Fruit fly (Drosophila melanogaster) whole organism, prepupa: ENCODE measurements around the gene CG31855.

Experiments used
- Blimp-1 ChIP-seq: fragments of 200-800 bp; sonication (Bioruptor generic); optimal IDR thresholded peaks from 3 replicates; lab custom pipeline; 2017; ENCODE audit warnings: missing biosample characterization, missing genetic modification characterization, mild to moderate bottlenecking, moderate library complexity, missing genetic modification reagents
- CG10631 ChIP-seq: fragments of 200-800 bp; sonication (Bioruptor generic); optimal IDR thresholded peaks from 2 replicates; lab custom pipeline; 2016; ENCODE audit warnings: missing biosample characterization, missing genetic modification characterization
- CG10669 ChIP-seq: fragments of 200-800 bp; sonication (Bioruptor generic); optimal IDR thresholded peaks from 3 replicates; lab custom pipeline; 2018; ENCODE audit warnings: missing biosample characterization, mild to moderate bottlenecking, missing genetic modification characterization, moderate library complexity
- CG11294 ChIP-seq: fragments of 200-800 bp; sonication (Bioruptor generic); IDR thresholded peaks from 2 replicates; pipeline ENCODE4 v1.3.6; 2022; ENCODE audit warnings: missing biosample characterization, missing genetic modification characterization
- CG11762 ChIP-seq: fragments of 200-800 bp; sonication (Bioruptor generic); optimal IDR thresholded peaks from 3 replicates; lab custom pipeline; 2016; ENCODE audit warnings: missing biosample characterization, missing genetic modification characterization; ENCODE audit not compliant: insufficient read depth
- CG15336 ChIP-seq: fragments of 200-800 bp; sonication (Bioruptor generic); IDR thresholded peaks from 2 replicates; pipeline ENCODE4 v1.3.6; 2022; ENCODE audit warnings: missing biosample characterization, missing genetic modification characterization
- CG3032 ChIP-seq: fragments of 200-800 bp; optimal IDR thresholded peaks from 2 replicates; lab custom pipeline; 2019; ENCODE audit warnings: missing biosample characterization, mild to moderate bottlenecking, missing genetic modification characterization, moderate library complexity
- CG31627 ChIP-seq: fragments of 200-800 bp; sonication (Bioruptor generic); optimal IDR thresholded peaks from 3 replicates; lab custom pipeline; 2016; ENCODE audit warnings: missing biosample characterization, missing genetic modification characterization
- CG32006 ChIP-seq: fragments of 200-800 bp; sonication (Bioruptor generic); optimal IDR thresholded peaks from 3 replicates; lab custom pipeline; 2017; ENCODE audit warnings: missing biosample characterization, mild to moderate bottlenecking, missing genetic modification characterization
- CG34406 ChIP-seq: fragments of 200-800 bp; sonication (Bioruptor generic); optimal IDR thresholded peaks from 3 replicates; lab custom pipeline; 2016; ENCODE audit warnings: missing biosample characterization, missing genetic modification characterization
- CG3919 ChIP-seq: fragments of 200-800 bp; sonication (Bioruptor generic); optimal IDR thresholded peaks from 3 replicates; lab custom pipeline; 2016; ENCODE audit warnings: missing biosample characterization, missing genetic modification characterization
- CG6163 ChIP-seq: fragments of 200-800 bp; sonication (Bioruptor generic); IDR thresholded peaks from 3 replicates; pipeline ENCODE4 v1.3.6; 2022; ENCODE audit warnings: missing biosample characterization, missing genetic modification characterization
- CG7368 ChIP-seq: fragments of 200-800 bp; sonication (Bioruptor generic); optimal IDR thresholded peaks from 3 replicates; lab custom pipeline; 2016; ENCODE audit warnings: missing biosample characterization, missing genetic modification characterization
- CG8119 ChIP-seq: fragments of 200-800 bp; sonication (Bioruptor generic); IDR thresholded peaks from 3 replicates; pipeline ENCODE4 v1.3.6; 2022; ENCODE audit warnings: missing biosample characterization, missing genetic modification characterization
- CG8319 ChIP-seq: fragments of 200-800 bp; sonication (Bioruptor generic); optimal IDR thresholded peaks from 3 replicates; lab custom pipeline; 2016; ENCODE audit warnings: missing biosample characterization, missing genetic modification characterization
- CG8632 ChIP-seq: fragments of 200-800 bp; sonication (Bioruptor generic); optimal IDR thresholded peaks from 3 replicates; lab custom pipeline; 2016; ENCODE audit warnings: missing biosample characterization, missing genetic modification characterization
- Eip78C ChIP-seq: fragments of 200-800 bp; sonication (Bioruptor generic); peaks from one replicate; lab custom pipeline; 2016; ENCODE audit warnings: missing biosample characterization, missing genetic modification characterization
- Ets21C ChIP-seq: fragments of 200-800 bp; sonication (Bioruptor generic); optimal IDR thresholded peaks from 3 replicates; lab custom pipeline; 2016; ENCODE audit warnings: missing biosample characterization, missing genetic modification characterization
- Ets96B ChIP-seq: fragments of 200-800 bp; optimal IDR thresholded peaks from 2 replicates; lab custom pipeline; 2019; ENCODE audit warnings: missing biosample characterization, mild to moderate bottlenecking, missing genetic modification characterization, moderate library complexity
- Gug ChIP-seq: fragments of 200-800 bp; sonication (Bioruptor generic); IDR thresholded peaks from 2 replicates; pipeline ENCODE4 v1.3.6; 2022; ENCODE audit warnings: missing biosample characterization, missing genetic modification characterization
- Hr38 ChIP-seq: sonication (Bioruptor generic); optimal IDR thresholded peaks from 2 replicates; lab custom pipeline; 2016; ENCODE audit warnings: missing biosample characterization, missing genetic modification characterization
- Hr39 ChIP-seq: fragments of 200-800 bp; sonication (Bioruptor generic); optimal IDR thresholded peaks from 2 replicates; lab custom pipeline; 2016; ENCODE audit warnings: missing biosample characterization, missing genetic modification characterization
- Hr4 ChIP-seq: fragments of 200-800 bp; sonication (Bioruptor generic); optimal IDR thresholded peaks from 3 replicates; lab custom pipeline; 2016; ENCODE audit warnings: missing biosample characterization, missing genetic modification characterization
- Lpt ChIP-seq: fragments of 200-800 bp; sonication (Bioruptor generic); optimal IDR thresholded peaks from 3 replicates; lab custom pipeline; 2016; ENCODE audit warnings: missing biosample characterization, missing genetic modification characterization
- Met ChIP-seq: fragments of 200-800 bp; sonication (Bioruptor generic); optimal IDR thresholded peaks from 3 replicates; lab custom pipeline; 2016; ENCODE audit warnings: missing biosample characterization, missing genetic modification characterization
- OdsH ChIP-seq: fragments of 200-800 bp; sonication (Bioruptor generic); optimal IDR thresholded peaks from 3 replicates; lab custom pipeline; 2016; ENCODE audit warnings: missing biosample characterization, missing genetic modification characterization
- Smox ChIP-seq: fragments of 200-800 bp; sonication (Bioruptor generic); optimal IDR thresholded peaks from 3 replicates; lab custom pipeline; 2016; ENCODE audit warnings: missing biosample characterization, missing genetic modification characterization
- Sox102F ChIP-seq: fragments of 200-800 bp; sonication (Bioruptor generic); optimal IDR thresholded peaks from 2 replicates; lab custom pipeline; 2016; ENCODE audit warnings: missing biosample characterization, mild to moderate bottlenecking, missing genetic modification characterization
- Sox14 ChIP-seq: fragments of 200-800 bp; sonication (Bioruptor generic); optimal IDR thresholded peaks from 3 replicates; lab custom pipeline; 2016; ENCODE audit warnings: missing biosample characterization, missing genetic modification characterization
- Sox15 ChIP-seq: fragments of 200-800 bp; sonication (Bioruptor generic); optimal IDR thresholded peaks from 3 replicates; lab custom pipeline; 2016; ENCODE audit warnings: missing biosample characterization, missing genetic modification characterization
- achi ChIP-seq: fragments of 200-800 bp; sonication (Bioruptor generic); optimal IDR thresholded peaks from 3 replicates; lab custom pipeline; 2016; ENCODE audit warnings: missing biosample characterization, missing genetic modification characterization
- acj6 ChIP-seq: fragments of 200-800 bp; sonication (Bioruptor generic); optimal IDR thresholded peaks from 3 replicates; lab custom pipeline; 2016; ENCODE audit warnings: missing biosample characterization, missing genetic modification characterization
- cyc ChIP-seq: fragments of 200-800 bp; sonication (Bioruptor generic); optimal IDR thresholded peaks from 3 replicates; lab custom pipeline; 2016; ENCODE audit warnings: missing biosample characterization, missing genetic modification characterization
- dac ChIP-seq: fragments of 200-800 bp; sonication (Bioruptor generic); optimal IDR thresholded peaks from 2 replicates; lab custom pipeline; 2017; ENCODE audit warnings: missing biosample characterization, mild to moderate bottlenecking, missing genetic modification characterization
- esn ChIP-seq: fragments of 200-800 bp; sonication (Bioruptor generic); optimal IDR thresholded peaks from 2 replicates; lab custom pipeline; 2016; ENCODE audit warnings: missing biosample characterization, mild to moderate bottlenecking, missing genetic modification characterization, moderate library complexity
- lz ChIP-seq: fragments of 200-800 bp; sonication (Bioruptor generic); optimal IDR thresholded peaks from 3 replicates; lab custom pipeline; 2016; ENCODE audit warnings: missing biosample characterization, missing genetic modification characterization
- net ChIP-seq: fragments of 200-800 bp; sonication (Bioruptor generic); optimal IDR thresholded peaks from 3 replicates; lab custom pipeline; 2016; ENCODE audit warnings: missing biosample characterization, missing genetic modification characterization
- pdm3 ChIP-seq: fragments of 200-800 bp; sonication (Bioruptor generic); optimal IDR thresholded peaks from 3 replicates; lab custom pipeline; 2016; ENCODE audit warnings: missing biosample characterization, missing genetic modification characterization
- salr ChIP-seq, 2 experiments: fragments of 200-800 bp; sonication (Bioruptor generic); optimal IDR thresholded peaks; 3 replicates each; lab custom pipeline; 2016 to 2018; ENCODE audit warnings: missing biosample characterization in 2 of 2, missing genetic modification characterization in 2 of 2, mild to moderate bottlenecking in 1 of 2
- ss ChIP-seq, 2 experiments: fragments of 200-800 bp; sonication (Bioruptor generic); optimal IDR thresholded peaks; 2 replicates in 1 of 2; 3 replicates in 1 of 2; lab custom pipeline; 2017 to 2018; ENCODE audit warnings: mild to moderate bottlenecking in 2 of 2, missing biosample characterization in 2 of 2, missing genetic modification characterization in 2 of 2, moderate library complexity in 1 of 2
- svp ChIP-seq: fragments of 200-800 bp; sonication (Bioruptor generic); peaks from one replicate; lab custom pipeline; 2016; ENCODE audit warnings: missing biosample characterization, missing genetic modification characterization
- topi ChIP-seq: fragments of 200-800 bp; sonication (Bioruptor generic); optimal IDR thresholded peaks from 3 replicates; lab custom pipeline; 2016; ENCODE audit warnings: missing biosample characterization, missing genetic modification characterization
- vri ChIP-seq: fragments of 200-800 bp; sonication (Bioruptor generic); optimal IDR thresholded peaks from 3 replicates; lab custom pipeline; 2016; ENCODE audit warnings: missing biosample characterization, mild to moderate bottlenecking, missing genetic modification characterization

Gene CG31855

DNA sequence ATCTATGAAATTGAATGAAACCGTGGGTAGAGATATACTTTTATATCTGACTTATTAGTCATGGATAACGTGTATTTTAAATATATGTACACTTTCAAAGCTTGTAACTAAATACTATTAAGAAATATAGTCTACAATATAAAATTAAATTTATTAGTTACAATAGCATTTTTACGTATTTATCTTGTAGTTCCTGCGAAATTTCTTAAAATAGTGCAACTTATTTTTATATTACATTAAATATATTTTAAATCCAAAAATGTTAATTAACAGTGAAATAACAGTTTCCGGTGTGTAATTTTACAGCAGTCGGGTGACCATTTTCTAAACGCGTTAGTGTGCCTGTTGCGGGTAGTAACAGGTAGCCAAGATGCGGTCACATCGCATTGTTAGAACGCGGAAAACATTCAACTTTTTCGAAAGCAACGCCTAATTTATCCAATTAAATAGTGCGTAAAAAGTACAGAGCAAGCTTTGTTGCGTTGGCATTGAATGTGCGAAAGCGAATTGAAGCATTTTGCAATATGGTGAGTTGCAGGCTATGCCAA, 29.7 kb downstream of the CG31855 start, which contains the start of the genes CG10859 and CG7110:
TSS of gene CG10859 (minus strand) at position 51 of the 548 bp plus-strand sequence.
TSS of gene CG7110 (plus strand) at position 378 of the 548 bp plus-strand sequence.
- TF ChIP-seq CG10669 (GFP tag; lab: Kevin White, UChicago) = peak; percentile 10
- TF ChIP-seq Met = peak; percentile 33
- no peak for TF ChIP-seq CG8319 (GFP tag; lab: Kevin White, UChicago)
- peak; percentile 27 for TF ChIP-seq topi
- TF ChIP-seq lz (GFP tag; lab: Kevin White, UChicago) = peak; percentile 25
- peak; percentile 25 for TF ChIP-seq CG34406 (GFP tag; lab: Kevin White, UChicago)
- no peak for TF ChIP-seq CG8119 (GFP tag; lab: Robert Waterston, UW)
- TF ChIP-seq Sox102F = peak; percentile 12
- peak; percentile 19 for TF ChIP-seq OdsH (GFP tag; lab: Kevin White, UChicago)
- no peak for TF ChIP-seq CG15336
- peak; percentile 26 for TF ChIP-seq CG3919 (GFP tag; lab: Kevin White, UChicago)
- TF ChIP-seq salr (GFP tag; optimal IDR thresholded peaks at IDR 0.05; lab: Kevin White, UChicago) = no peak
- TF ChIP-seq CG8632 (GFP tag; lab: Kevin White, UChicago) = peak; percentile 3
- no peak for TF ChIP-seq Ets96B (tag; lab: Kevin White, UChicago)
- TF ChIP-seq cyc (GFP tag; lab: Kevin White, UChicago) = peak; percentile 2
- TF ChIP-seq CG3032 (tag; lab: Kevin White, UChicago) = peak; percentile 12
- peak; percentile 83 for TF ChIP-seq Eip78C (GFP tag; lab: Kevin White, UChicago)
- no peak for TF ChIP-seq vri (GFP tag; lab: Kevin White, UChicago)
- no peak for TF ChIP-seq pdm3 (GFP tag; lab: Kevin White, UChicago)
- peak in 1 of 2 experiments; percentile 40 for TF ChIP-seq ss (GFP tag; optimal IDR thresholded peaks at IDR 0.05; lab: Kevin White, UChicago)
- TF ChIP-seq Sox15 = no peak
- peak; percentile 27 for TF ChIP-seq esn

DNA sequence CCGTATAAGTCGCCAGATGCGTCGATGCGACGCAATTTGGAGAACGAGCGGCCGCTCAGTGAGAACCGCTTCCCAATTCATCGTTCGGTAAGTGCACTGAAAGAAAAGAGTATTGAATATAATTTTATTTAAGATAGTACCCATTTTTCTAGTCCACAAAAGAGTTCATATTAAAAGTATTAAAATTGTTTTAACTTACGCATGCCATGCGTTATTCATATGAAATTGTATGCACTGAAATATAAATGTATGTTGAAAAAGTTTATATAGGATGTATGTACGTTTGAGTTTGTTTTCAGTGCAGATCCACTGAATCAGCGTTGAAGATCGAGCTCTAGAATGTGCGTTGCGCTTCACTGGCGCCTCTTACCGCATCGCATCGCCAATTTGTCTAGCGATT, 30.6 kb downstream of the CG31855 start:
- no peak for TF ChIP-seq CG7368 (GFP tag; lab: Kevin White, UChicago)
- no peak for TF ChIP-seq CG11762 (GFP tag; lab: Kevin White, UChicago)
- TF ChIP-seq Sox102F = no peak
- TF ChIP-seq Hr39 (GFP tag; lab: Kevin White, UChicago) = no peak
- TF ChIP-seq CG8119 (GFP tag; lab: Robert Waterston, UW) = peak; percentile 52; the same call in 1 of the 3 replicates
- TF ChIP-seq Lpt = no peak
- no peak for TF ChIP-seq CG11294 (GFP tag; lab: Robert Waterston, UW)
- TF ChIP-seq CG6163 = 0 out of 3 replicates have a peak, but pooled peaks have one; percentile 24
- no peak for TF ChIP-seq lz (GFP tag; lab: Kevin White, UChicago)
- peak; percentile 29 for TF ChIP-seq svp (GFP tag; lab: Kevin White, UChicago)
- peak; percentile 54 for TF ChIP-seq CG15336
- TF ChIP-seq Hr38 = no peak
- no peak for TF ChIP-seq Smox (GFP tag; lab: Kevin White, UChicago)
- TF ChIP-seq CG10669 (GFP tag; lab: Kevin White, UChicago) = no peak
- TF ChIP-seq Ets21C (GFP tag; lab: Kevin White, UChicago) = no peak
- peak; percentile 27 for TF ChIP-seq OdsH (GFP tag; lab: Kevin White, UChicago)
- TF ChIP-seq acj6 (GFP tag; lab: Kevin White, UChicago) = peak; percentile 16
- TF ChIP-seq Blimp-1 (GFP tag; lab: Kevin White, UChicago) = no peak
- no peak for TF ChIP-seq Gug
- TF ChIP-seq Hr4 = peak; percentile 37
- TF ChIP-seq CG31627 (GFP tag; lab: Kevin White, UChicago) = no peak
- no peak for TF ChIP-seq dac (GFP tag; lab: Kevin White, UChicago)
- TF ChIP-seq Sox15 = no peak
- TF ChIP-seq Eip78C (GFP tag; lab: Kevin White, UChicago) = peak; percentile 59
- peak; percentile 5 for TF ChIP-seq Sox14 (GFP tag; lab: Kevin White, UChicago)
- peak; percentile 15 for TF ChIP-seq CG10631 (GFP tag; lab: Kevin White, UChicago)
- peak; percentile 30 for TF ChIP-seq CG3919 (GFP tag; lab: Kevin White, UChicago)
- peak; percentile 51 for TF ChIP-seq CG32006
- TF ChIP-seq achi (GFP tag; lab: Kevin White, UChicago) = peak; percentile 18
- TF ChIP-seq net (GFP tag; lab: Kevin White, UChicago) = peak; percentile 23
- TF ChIP-seq pdm3 (GFP tag; lab: Kevin White, UChicago) = no peak
